Fruit fly (Drosophila melanogaster): Measurements from ENCODE around the gene CG3407.
A peak's percentile ranks its signal among the peaks of the same experiment; 100 is the strongest.

The CG3407 gene

dm6 chr2L:3772937-3773623 is 40.1 kb downstream of the CG3407 start (continued):
- peak; percentile 7 for TF ChIP-seq CG15601 (tag; optimal IDR thresholded peaks at IDR 0.05)
- TF ChIP-seq TFAM (GFP tag; optimal IDR thresholded peaks at IDR 0.05) = no peak
- TF ChIP-seq NK7.1 (GFP tag; optimal IDR thresholded peaks at IDR 0.05) = no peak
- peak; percentile 88 for TF ChIP-seq gem (tag; optimal IDR thresholded peaks at IDR 0.05)
- no peak; the same call in 2 of the 3 replicates for TF ChIP-seq ci (GFP tag; IDR thresholded peaks at IDR 0.05)
- TF ChIP-seq CG10366 (GFP tag; IDR thresholded peaks at IDR 0.05) = 0 out of 2 replicates have a peak, but pooled peaks have one; percentile 9
- no peak for TF ChIP-seq CG6272 (GFP tag; IDR thresholded peaks at IDR 0.05)
- TF ChIP-seq Awh (GFP tag; IDR thresholded peaks at IDR 0.05) = no peak
- TF ChIP-seq CG15514 (GFP tag; optimal IDR thresholded peaks at IDR 0.05) = no peak
- no peak for TF ChIP-seq chn (GFP tag; optimal IDR thresholded peaks at IDR 0.05)
- no peak for TF ChIP-seq twi (tag; optimal IDR thresholded peaks at IDR 0.05)
- TF ChIP-seq CG12744 (GFP tag; optimal IDR thresholded peaks at IDR 0.05) = peak; percentile 22
- no peak for TF ChIP-seq Oaz (GFP tag; IDR thresholded peaks at IDR 0.05)
- TF ChIP-seq Stat92E (GFP tag; optimal IDR thresholded peaks at IDR 0.05) = peak in 1 of 3 experiments; percentile 22
- TF ChIP-seq CG7745 (tag; optimal IDR thresholded peaks at IDR 0.05) = no peak
- TF ChIP-seq zen (tag; optimal IDR thresholded peaks at IDR 0.05) = no peak
- no peak for TF ChIP-seq CG8290 (GFP tag; optimal IDR thresholded peaks at IDR 0.05)
- TF ChIP-seq CG8290 (tag; optimal IDR thresholded peaks at IDR 0.05) = peak in 1 of 2 experiments; percentile 36
- TF ChIP-seq CG3281 (GFP tag; optimal IDR thresholded peaks at IDR 0.05) = peak; percentile 43
- TF ChIP-seq CG14667 (GFP tag; IDR thresholded peaks at IDR 0.05) = no peak
- peak; percentile 18 for TF ChIP-seq ATbp (GFP tag; optimal IDR thresholded peaks at IDR 0.05)
- no peak for TF ChIP-seq pita (GFP tag; optimal IDR thresholded peaks at IDR 0.05)
- TF ChIP-seq CG1233 (GFP tag; optimal IDR thresholded peaks at IDR 0.05) = peak; percentile 51
- no peak for TF ChIP-seq B-H1 (GFP tag; IDR thresholded peaks at IDR 0.05)
- 0 out of 2 replicates have a peak, but pooled peaks have one; percentile 43 for TF ChIP-seq slbo (GFP tag; IDR thresholded peaks at IDR 0.05)
- TF ChIP-seq gsb-n (tag; optimal IDR thresholded peaks at IDR 0.05) = peak; percentile 4
- peak; percentile 10 for TF ChIP-seq fd3F (GFP tag; optimal IDR thresholded peaks at IDR 0.05)
- TF ChIP-seq Sin3A (optimal IDR thresholded peaks at IDR 0.05) = no peak
- TF ChIP-seq PHDP (tag; optimal IDR thresholded peaks at IDR 0.05) = peak; percentile 66
- TF ChIP-seq CG8388 (GFP tag; optimal IDR thresholded peaks at IDR 0.05) = peak; percentile 54
- no peak for TF ChIP-seq CG9876 (GFP tag; optimal IDR thresholded peaks at IDR 0.05)
- peak; percentile 48 for TF ChIP-seq CG4424 (GFP tag; optimal IDR thresholded peaks at IDR 0.05)
- peak; percentile 69 for TF ChIP-seq gcm (GFP tag; optimal IDR thresholded peaks at IDR 0.05)
- TF ChIP-seq CG5180 (GFP tag; optimal IDR thresholded peaks at IDR 0.05) = peak; percentile 76
- no peak for TF ChIP-seq hb (GFP tag; IDR thresholded peaks at IDR 0.05; ENCODE audit: partially characterized antibody)
- TF ChIP-seq Dp (GFP tag; optimal IDR thresholded peaks at IDR 0.05) = no peak
- TF ChIP-seq Mrtf (GFP tag; IDR thresholded peaks at IDR 0.05) = no peak
- no peak for TF ChIP-seq CG17612 (GFP tag; IDR thresholded peaks at IDR 0.05)
- TF ChIP-seq CG2875 (GFP tag; optimal IDR thresholded peaks at IDR 0.05) = peak; percentile 25
- no peak for TF ChIP-seq Sry-δ (GFP tag; optimal IDR thresholded peaks at IDR 0.05)
- peak; percentile 80 for TF ChIP-seq CG12391 (tag; optimal IDR thresholded peaks at IDR 0.05)
- peak; percentile 66 for TF ChIP-seq Blimp-1 (GFP tag; optimal IDR thresholded peaks at IDR 0.05)
- peak; percentile 3 for TF ChIP-seq trh (GFP tag; optimal IDR thresholded peaks at IDR 0.05)
- no peak for TF ChIP-seq pho (GFP tag; optimal IDR thresholded peaks at IDR 0.05)
- TF ChIP-seq CG4404 (GFP tag; IDR thresholded peaks at IDR 0.05) = no peak
- TF ChIP-seq CG4282 (GFP tag; optimal IDR thresholded peaks at IDR 0.05) = no peak
- peak; percentile 43 for TF ChIP-seq trem (tag; optimal IDR thresholded peaks at IDR 0.05)
- TF ChIP-seq Bgb (GFP tag; IDR thresholded peaks at IDR 0.05; ENCODE audit: partially characterized antibody) = peak; percentile 23; the same call in 1 of the 2 replicates
- TF ChIP-seq dmrt99B (tag; optimal IDR thresholded peaks at IDR 0.05) = peak; percentile 73

All from whole organism, embryonic.